Fruit fly (Drosophila melanogaster) whole organism, embryonic: ENCODE measurements around the gene CG34451.

Source experiments
- Bdp1 ChIP-seq: fragments of 200-800 bp; sonication (Bioruptor generic); optimal IDR thresholded peaks from 3 replicates; lab custom pipeline; 2016; ENCODE audit warnings: missing biosample characterization, missing genetic modification characterization
- CG10209 ChIP-seq: fragments of 200-800 bp; sonication (Bioruptor generic); optimal IDR thresholded peaks from 3 replicates; lab custom pipeline; 2017; ENCODE audit warnings: missing biosample characterization, mild to moderate bottlenecking, missing genetic modification characterization, missing genetic modification reagents
- CG10267 ChIP-seq: fragments of 200-800 bp; sonication (Bioruptor generic); optimal IDR thresholded peaks from 2 replicates; lab custom pipeline; 2018; ENCODE audit warnings: missing biosample characterization, mild to moderate bottlenecking, missing genetic modification characterization, moderate library complexity
- CG11398 ChIP-seq: fragments of 200-800 bp; sonication (Bioruptor generic); optimal IDR thresholded peaks from 2 replicates; lab custom pipeline; 2016; ENCODE audit warnings: missing biosample characterization, missing genetic modification characterization
- CG11695 ChIP-seq: fragments of 200-800 bp; sonication (Bioruptor generic); IDR thresholded peaks from 3 replicates; pipeline ENCODE4 v1.3.6; 2022; ENCODE audit warnings: missing biosample characterization, missing genetic modification characterization
- CG12219 ChIP-seq: fragments of 200-800 bp; sonication (Bioruptor generic); optimal IDR thresholded peaks from 3 replicates; lab custom pipeline; 2018; ENCODE audit warnings: missing biosample characterization, mild to moderate bottlenecking, missing genetic modification characterization
- CG12299 ChIP-seq: fragments of 200-800 bp; sonication (Bioruptor generic); optimal IDR thresholded peaks from 2 replicates; lab custom pipeline; 2018; ENCODE audit warnings: missing biosample characterization, mild to moderate bottlenecking, missing genetic modification characterization
- CG12744 ChIP-seq: fragments of 200-800 bp; sonication (Bioruptor generic); optimal IDR thresholded peaks from 2 replicates; lab custom pipeline; 2016; ENCODE audit warnings: missing biosample characterization, missing genetic modification characterization
- CG31388 ChIP-seq: fragments of 200-800 bp; sonication (Bioruptor generic); optimal IDR thresholded peaks from 2 replicates; lab custom pipeline; 2016; ENCODE audit warnings: missing biosample characterization, missing genetic modification characterization
- CG34224 ChIP-seq: fragments of 200-800 bp; sonication (Bioruptor generic); IDR thresholded peaks from 3 replicates; pipeline ENCODE4 v1.3.6; 2022; ENCODE audit warnings: missing biosample characterization, missing genetic modification characterization; ENCODE audit not compliant: partially characterized antibody
- CG4617 ChIP-seq: fragments of 200-800 bp; sonication (Bioruptor generic); optimal IDR thresholded peaks from 3 replicates; lab custom pipeline; 2016; ENCODE audit warnings: missing biosample characterization, missing genetic modification characterization, borderline replicate concordance
- CG5180 ChIP-seq: fragments of 200-800 bp; sonication (Bioruptor generic); optimal IDR thresholded peaks from 3 replicates; lab custom pipeline; 2017; ENCODE audit warnings: missing biosample characterization, missing genetic modification characterization, mild to moderate bottlenecking, moderate library complexity, missing genetic modification reagents
- CG5953 ChIP-seq: fragments of 200-800 bp; sonication (Bioruptor generic); IDR thresholded peaks from 2 replicates; pipeline ENCODE4 v1.3.6; 2022; ENCODE audit warnings: missing biosample characterization, missing genetic modification characterization
- CG6654 ChIP-seq: fragments of 200-800 bp; sonication (Bioruptor generic); optimal IDR thresholded peaks from 2 replicates; lab custom pipeline; 2017; ENCODE audit warnings: missing biosample characterization, mild to moderate bottlenecking, missing genetic modification characterization
- CG6813 ChIP-seq: fragments of 200-800 bp; sonication (Bioruptor generic); optimal IDR thresholded peaks from 2 replicates; lab custom pipeline; 2017; ENCODE audit warnings: missing biosample characterization, missing genetic modification characterization, mild to moderate bottlenecking, moderate library complexity, missing genetic modification reagents
- CG9609 ChIP-seq: fragments of 200-800 bp; sonication (Bioruptor generic); optimal IDR thresholded peaks from 3 replicates; lab custom pipeline; 2016; ENCODE audit warnings: missing biosample characterization, missing genetic modification characterization
- Chrac-16 ChIP-seq: fragments of 200-800 bp; sonication (Bioruptor generic); optimal IDR thresholded peaks from 3 replicates; lab custom pipeline; 2016; ENCODE audit warnings: missing biosample characterization, missing genetic modification characterization
- CoRest ChIP-seq: fragments of 200-800 bp; sonication (Bioruptor generic); optimal IDR thresholded peaks from 3 replicates; lab custom pipeline; 2018; ENCODE audit warnings: missing biosample characterization, mild to moderate bottlenecking, missing genetic modification characterization, moderate library complexity
- D19A ChIP-seq: fragments of 200-800 bp; optimal IDR thresholded peaks from 3 replicates; lab custom pipeline; 2019; ENCODE audit warnings: missing biosample characterization, mild to moderate bottlenecking, missing genetic modification characterization, moderate library complexity
- Dip3 ChIP-seq: fragments of 200-800 bp; sonication (Bioruptor generic); optimal IDR thresholded peaks from 3 replicates; lab custom pipeline; 2016; ENCODE audit warnings: missing biosample characterization, missing genetic modification characterization
- E2f1 ChIP-seq: fragments of 200-800 bp; sonication (Bioruptor generic); IDR thresholded peaks from 2 replicates; pipeline ENCODE4 v1.3.6; 2022; ENCODE audit warnings: missing biosample characterization, missing genetic modification characterization
- H15 ChIP-seq: fragments of 200-800 bp; sonication (Bioruptor generic); IDR thresholded peaks from 3 replicates; pipeline ENCODE4 v1.3.6; 2022; ENCODE audit warnings: missing biosample characterization, missing genetic modification characterization
- Hmx ChIP-seq: fragments of 200-800 bp; sonication (Bioruptor generic); optimal IDR thresholded peaks from 2 replicates; lab custom pipeline; 2016; ENCODE audit warnings: missing biosample characterization, missing genetic modification characterization
- Lim3 ChIP-seq: fragments of 200-800 bp; sonication (Bioruptor generic); IDR thresholded peaks from 2 replicates; pipeline ENCODE4 v1.3.6; 2022; ENCODE audit warnings: missing biosample characterization, missing genetic modification characterization
- MESR4 ChIP-seq: fragments of 200-800 bp; sonication (Bioruptor generic); optimal IDR thresholded peaks from 2 replicates; lab custom pipeline; 2018; ENCODE audit warnings: missing biosample characterization, mild to moderate bottlenecking, missing genetic modification characterization, moderate library complexity
- MTF-1 ChIP-seq: fragments of 200-800 bp; sonication (Bioruptor generic); optimal IDR thresholded peaks from 2 replicates; lab custom pipeline; 2018; ENCODE audit warnings: missing biosample characterization, mild to moderate bottlenecking, missing genetic modification characterization, borderline replicate concordance
- NFAT ChIP-seq: fragments of 200-800 bp; sonication (Bioruptor generic); IDR thresholded peaks from 2 replicates; pipeline ENCODE4 v1.3.6; 2022; ENCODE audit warnings: missing biosample characterization, missing genetic modification characterization
- Nf-YA ChIP-seq: fragments of 200-800 bp; sonication (Bioruptor generic); IDR thresholded peaks from 2 replicates; pipeline ENCODE4 v1.3.6; 2022; ENCODE audit warnings: missing biosample characterization, missing genetic modification characterization
- Ptx1 ChIP-seq: fragments of 200-800 bp; sonication (Bioruptor generic); IDR thresholded peaks from 2 replicates; pipeline ENCODE4 v1.3.6; 2022; ENCODE audit warnings: missing biosample characterization, missing genetic modification characterization
- Rfx ChIP-seq: fragments of 200-800 bp; sonication (Bioruptor generic); IDR thresholded peaks from 2 replicates; pipeline ENCODE4 v1.3.6; 2022; ENCODE audit warnings: missing biosample characterization, missing genetic modification characterization
- Sox102F ChIP-seq: fragments of 200-800 bp; sonication (Bioruptor generic); optimal IDR thresholded peaks from 2 replicates; lab custom pipeline; 2018; ENCODE audit warnings: missing biosample characterization, mild to moderate bottlenecking, missing genetic modification characterization, moderate library complexity
- Spps ChIP-seq: fragments of 200-800 bp; sonication (Bioruptor generic); optimal IDR thresholded peaks from 2 replicates; lab custom pipeline; 2018; ENCODE audit warnings: missing biosample characterization, mild to moderate bottlenecking, missing genetic modification characterization
- YL-1 ChIP-seq: fragments of 200-800 bp; sonication (Bioruptor generic); optimal IDR thresholded peaks from 3 replicates; lab custom pipeline; 2017; ENCODE audit warnings: missing biosample characterization, mild to moderate bottlenecking, missing genetic modification characterization
- ac ChIP-seq: fragments of 200-800 bp; sonication (Bioruptor generic); optimal IDR thresholded peaks from 3 replicates; lab custom pipeline; 2017; ENCODE audit warnings: missing biosample characterization, mild to moderate bottlenecking, missing genetic modification characterization
- cato ChIP-seq: fragments of 200-800 bp; sonication (Bioruptor generic); optimal IDR thresholded peaks from 2 replicates; lab custom pipeline; 2016; ENCODE audit warnings: missing biosample characterization, missing genetic modification characterization, borderline replicate concordance
- crol ChIP-seq: fragments of 200-800 bp; sonication (Bioruptor generic); IDR thresholded peaks from 2 replicates; pipeline ENCODE4 v1.3.6; 2022; ENCODE audit warnings: missing biosample characterization, missing genetic modification characterization
- emc ChIP-seq: fragments of 200-800 bp; sonication (Bioruptor generic); optimal IDR thresholded peaks from 2 replicates; lab custom pipeline; 2016; ENCODE audit warnings: missing biosample characterization, missing genetic modification characterization
- ems ChIP-seq: fragments of 200-800 bp; sonication (Bioruptor generic); optimal IDR thresholded peaks from 3 replicates; lab custom pipeline; 2016; ENCODE audit warnings: missing biosample characterization, missing genetic modification characterization
- fd96Cb ChIP-seq: fragments of 200-800 bp; sonication (Bioruptor generic); optimal IDR thresholded peaks from 2 replicates; lab custom pipeline; 2018; ENCODE audit warnings: missing biosample characterization, mild to moderate bottlenecking, missing genetic modification characterization, moderate library complexity
- grau ChIP-seq: fragments of 200-800 bp; optimal IDR thresholded peaks from 3 replicates; lab custom pipeline; 2019; ENCODE audit warnings: missing biosample characterization, mild to moderate bottlenecking, missing genetic modification characterization, moderate library complexity
- luna ChIP-seq: fragments of 200-800 bp; sonication (Bioruptor generic); optimal IDR thresholded peaks from 2 replicates; lab custom pipeline; 2016; ENCODE audit warnings: missing biosample characterization, missing genetic modification characterization
- nom ChIP-seq: fragments of 200-800 bp; sonication (Bioruptor generic); optimal IDR thresholded peaks from 2 replicates; lab custom pipeline; 2017; ENCODE audit warnings: missing biosample characterization, missing genetic modification characterization, mild to moderate bottlenecking, moderate library complexity, missing genetic modification reagents
- p53 ChIP-seq: fragments of 200-800 bp; sonication (Bioruptor generic); optimal IDR thresholded peaks from 2 replicates; lab custom pipeline; 2016; ENCODE audit warnings: missing biosample characterization, missing genetic modification characterization
- row ChIP-seq: fragments of 200-800 bp; sonication (Bioruptor generic); IDR thresholded peaks from 3 replicates; pipeline ENCODE4 v1.3.6; 2022; ENCODE audit warnings: missing biosample characterization, missing genetic modification characterization
- run ChIP-seq: fragments of 200-800 bp; sonication (Bioruptor generic); optimal IDR thresholded peaks from 3 replicates; lab custom pipeline; 2018; ENCODE audit warnings: missing biosample characterization, mild to moderate bottlenecking, missing genetic modification characterization
- schlank ChIP-seq: fragments of 200-800 bp; sonication (Bioruptor generic); optimal IDR thresholded peaks from 2 replicates; lab custom pipeline; 2018; ENCODE audit warnings: missing biosample characterization, mild to moderate bottlenecking, missing genetic modification characterization
- stwl ChIP-seq: fragments of 200-800 bp; sonication (Bioruptor generic); optimal IDR thresholded peaks from 3 replicates; lab custom pipeline; 2018; ENCODE audit warnings: missing biosample characterization, mild to moderate bottlenecking, missing genetic modification characterization, moderate library complexity
- sug ChIP-seq: fragments of 200-800 bp; optimal IDR thresholded peaks from 2 replicates; lab custom pipeline; 2019; ENCODE audit warnings: missing biosample characterization, mild to moderate bottlenecking, missing genetic modification characterization, moderate library complexity
- tx ChIP-seq: fragments of 200-800 bp; sonication (Bioruptor generic); optimal IDR thresholded peaks from 2 replicates; lab custom pipeline; 2016; ENCODE audit warnings: missing biosample characterization, missing genetic modification characterization
- wor ChIP-seq: fragments of 200-800 bp; sonication (Bioruptor generic); IDR thresholded peaks from 2 replicates; pipeline ENCODE4 v1.3.6; 2022; ENCODE audit warnings: missing biosample characterization, missing genetic modification characterization

The CG34451 gene

dm6 chr3L:15713932-15714492 is 22.1 kb upstream of the CG34451 start (continued):
- TF ChIP-seq nom (GFP tag; lab: Kevin White, UChicago) = no peak
- peak; percentile 8 for TF ChIP-seq grau
- TF ChIP-seq CG12744 (GFP tag; lab: Kevin White, UChicago) = peak; percentile 45
- TF ChIP-seq Bdp1 = peak; percentile 61
- TF ChIP-seq Ptx1 (GFP tag; lab: Robert Waterston, UW) = 0 out of 2 replicates have a peak, but pooled peaks have one; percentile 20
- peak; percentile 12 for TF ChIP-seq CG9609 (GFP tag; lab: Kevin White, UChicago)
- TF ChIP-seq row (GFP tag; lab: Robert Waterston, UW) = no peak
- peak; percentile 57 for TF ChIP-seq schlank (tag; lab: Kevin White, UChicago)
- TF ChIP-seq Rfx (GFP tag; lab: Robert Waterston, UW) = peak; percentile 42; the same call in 1 of the 2 replicates
- no peak for TF ChIP-seq MESR4
- TF ChIP-seq CG5180 (GFP tag; lab: Kevin White, UChicago) = peak; percentile 34
- peak; percentile 77 for TF ChIP-seq sug
- TF ChIP-seq CG4617 (GFP tag; lab: Kevin White, UChicago) = peak; percentile 12
- no peak for TF ChIP-seq emc (GFP tag; lab: Kevin White, UChicago)
- TF ChIP-seq Spps (tag; lab: Kevin White, UChicago) = no peak
- no peak for TF ChIP-seq H15 (GFP tag; lab: Robert Waterston, UW)
- TF ChIP-seq stwl (tag; lab: Kevin White, UChicago) = no peak
- peak; percentile 43 for TF ChIP-seq ems (GFP tag; lab: Kevin White, UChicago)
- TF ChIP-seq Hmx (GFP tag; lab: Kevin White, UChicago) = no peak
- TF ChIP-seq Sox102F = peak; percentile 47
- no peak for TF ChIP-seq CG12299 (tag; lab: Kevin White, UChicago)
- peak; percentile 69; the same call in 1 of the 2 replicates for TF ChIP-seq Nf-YA (GFP tag; lab: Robert Waterston, UW)
- no peak for TF ChIP-seq wor (GFP tag; lab: Robert Waterston, UW)
- TF ChIP-seq YL-1 = peak; percentile 23
- TF ChIP-seq tx (GFP tag; lab: Kevin White, UChicago) = no peak
- no peak for TF ChIP-seq run (tag; lab: Kevin White, UChicago)
- peak; percentile 13 for TF ChIP-seq D19A (tag; lab: Kevin White, UChicago)
- peak; percentile 78 for TF ChIP-seq CG11398 (GFP tag; lab: Kevin White, UChicago)
- no peak for TF ChIP-seq CG34224 (GFP tag; lab: Robert Waterston, UW)
- TF ChIP-seq CG31388 = no peak
- no peak for TF ChIP-seq CG6654 (GFP tag; lab: Kevin White, UChicago)
- TF ChIP-seq MTF-1 (GFP tag; lab: Kevin White, UChicago) = peak; percentile 55
- TF ChIP-seq cato = no peak
- peak; percentile 44 for TF ChIP-seq CG12219
- no peak for TF ChIP-seq crol
- TF ChIP-seq CG10209 (GFP tag; lab: Kevin White, UChicago) = peak; percentile 77
- TF ChIP-seq p53 (GFP tag; lab: Kevin White, UChicago) = peak; percentile 24
- TF ChIP-seq NFAT (GFP tag; lab: Robert Waterston, UW) = no peak
- peak; percentile 32; the same call in 1 of the 2 replicates for TF ChIP-seq E2f1 (GFP tag; lab: Robert Waterston, UW)
- peak; percentile 60; the same call in 1 of the 3 replicates for TF ChIP-seq CG11695 (GFP tag; lab: Robert Waterston, UW)
- TF ChIP-seq Lim3 (GFP tag; lab: Robert Waterston, UW) = no peak
- TF ChIP-seq Dip3 (GFP tag; lab: Kevin White, UChicago) = no peak
- peak; percentile 74 for TF ChIP-seq CG5953 (GFP tag; lab: Robert Waterston, UW)
- peak; percentile 29 for TF ChIP-seq CoRest (tag; lab: Kevin White, UChicago)
- no peak for TF ChIP-seq CG10267 (tag; lab: Kevin White, UChicago)
- TF ChIP-seq Chrac-16 (GFP tag; lab: Kevin White, UChicago) = no peak
- TF ChIP-seq ac (GFP tag; lab: Kevin White, UChicago) = peak; percentile 66
- TF ChIP-seq CG6813 (GFP tag; lab: Kevin White, UChicago) = peak; percentile 84
- peak; percentile 21 for TF ChIP-seq fd96Cb (tag; lab: Kevin White, UChicago)
- TF ChIP-seq luna (GFP tag; lab: Kevin White, UChicago) = no peak
